Worm (Caenorhabditis elegans) whole organism, L4 larva: Measurements from ENCODE around the gene F58A4.1.
A peak's percentile ranks its signal among the peaks of the same experiment; 100 is the strongest.

Experiments used
- F26F4.8 ChIP-seq: fragments of 200-800 bp; sonication (Bioruptor generic); conservative IDR thresholded peaks from 2 replicates; pipeline ENCODE4 v1.3.6; 2022; ENCODE audit warnings: missing genetic modification characterization, missing compliant biosample characterization
- F37D6.2 ChIP-seq: sonication (generic microtip); optimal IDR thresholded peaks from 2 replicates; lab custom pipeline; 2016; ENCODE audit warnings: mild to moderate bottlenecking, missing genetic modification characterization, missing compliant biosample characterization
- F44E2.7 ChIP-seq: fragments of 200-800 bp; sonication (Bioruptor generic); IDR thresholded peaks from 2 replicates; pipeline ENCODE4 v2.1.2; 2022; ENCODE audit warnings: missing genetic modification characterization, missing compliant biosample characterization
- R02D3.7 ChIP-seq: fragments of 150-350 bp; sonication (generic microtip); optimal IDR thresholded peaks from 3 replicates; lab custom pipeline; 2014; ENCODE audit warnings: missing biosample characterization, missing genetic modification characterization
- T26A8.4 ChIP-seq: fragments of 200-800 bp; sonication (Bioruptor generic); IDR thresholded peaks from 2 replicates; pipeline ENCODE4 v1.3.6; 2022; ENCODE audit warnings: missing genetic modification characterization, missing compliant biosample characterization
- Y48G9A.11 ChIP-seq: fragments of 200-800 bp; sonication (Bioruptor generic); IDR thresholded peaks from 2 replicates; pipeline ENCODE4 v1.3.6; 2022; ENCODE audit warnings: missing genetic modification reagents, missing genetic modification characterization, missing compliant biosample characterization
- Y5F2A.4 ChIP-seq: fragments of 200-800 bp; sonication (Bioruptor generic); optimal IDR thresholded peaks from 2 replicates; lab custom pipeline; 2018; ENCODE audit warnings: mild to moderate bottlenecking, missing genetic modification characterization, missing compliant biosample characterization
- aha-1 ChIP-seq: fragments of 150-350 bp; peaks from one replicate; lab custom pipeline; 2014; ENCODE audit warnings: missing biosample characterization, missing genetic modification characterization
- arid-1 ChIP-seq: fragments of 200-800 bp; sonication (Bioruptor generic); conservative IDR thresholded peaks from 2 replicates; pipeline ENCODE4 v1.3.6; 2022; ENCODE audit warnings: missing genetic modification reagents, missing genetic modification characterization, missing compliant biosample characterization
- cey-2 ChIP-seq: sonication (generic microtip); optimal IDR thresholded peaks from 3 replicates; lab custom pipeline; 2017; ENCODE audit warnings: missing genetic modification characterization, mild to moderate bottlenecking, missing compliant biosample characterization, antibody characterized with exemption, borderline replicate concordance; ENCODE audit not compliant: insufficient read depth
- ctbp-1 ChIP-seq: fragments of 200-800 bp; sonication (Bioruptor generic); IDR thresholded peaks from 2 replicates; pipeline ENCODE4 v1.3.6; 2022; ENCODE audit warnings: missing genetic modification reagents, missing genetic modification characterization, missing compliant biosample characterization
- daf-16 ChIP-seq, 3 experiments: sonication (generic microtip); optimal IDR thresholded peaks; 2 replicates each; lab custom pipeline; 2016 to 2017; ENCODE audit warnings: missing genetic modification characterization in 3 of 3, missing genetic modification reagents in 3 of 3, mild to moderate bottlenecking in 2 of 3, missing compliant biosample characterization in 2 of 3, missing biosample characterization in 1 of 3, moderate library complexity in 1 of 3
- daf-8 ChIP-seq: fragments of 200-800 bp; sonication (Bioruptor generic); IDR thresholded peaks from 2 replicates; pipeline ENCODE4 v1.3.6; 2022; ENCODE audit warnings: missing genetic modification characterization, missing compliant biosample characterization
- dmd-6 ChIP-seq: fragments of 200-800 bp; sonication (Bioruptor generic); IDR thresholded peaks from 2 replicates; pipeline ENCODE4 v1.3.6; 2022; ENCODE audit warnings: missing genetic modification reagents, missing genetic modification characterization, missing compliant biosample characterization
- duxl-1 ChIP-seq: sonication (generic microtip); optimal IDR thresholded peaks from 2 replicates; lab custom pipeline; 2016; ENCODE audit warnings: mild to moderate bottlenecking, missing genetic modification characterization, moderate library complexity, missing compliant biosample characterization; ENCODE audit not compliant: poor library complexity
- dve-1 ChIP-seq: sonication (generic microtip); optimal IDR thresholded peaks from 2 replicates; lab custom pipeline; 2017; ENCODE audit warnings: antibody characterized with exemption, mild to moderate bottlenecking, missing genetic modification characterization, missing compliant biosample characterization; ENCODE audit not compliant: insufficient read depth
- egl-43 ChIP-seq: fragments of 200-800 bp; sonication (Bioruptor generic); IDR thresholded peaks from 2 replicates; pipeline ENCODE4 v1.3.6; 2022; ENCODE audit warnings: missing genetic modification reagents, missing genetic modification characterization, missing compliant biosample characterization
- fos-1 ChIP-seq: fragments of 150-350 bp; optimal IDR thresholded peaks from 2 replicates; lab custom pipeline; 2014; ENCODE audit warnings: missing biosample characterization, missing genetic modification characterization
- gei-8 ChIP-seq: fragments of 200-800 bp; sonication (Bioruptor generic); optimal IDR thresholded peaks from 2 replicates; lab custom pipeline; 2018; ENCODE audit warnings: mild to moderate bottlenecking, missing genetic modification characterization, missing compliant biosample characterization
- hlh-30 ChIP-seq: sonication (generic microtip); optimal IDR thresholded peaks from 2 replicates; lab custom pipeline; 2017; ENCODE audit warnings: antibody characterized with exemption, mild to moderate bottlenecking, missing genetic modification characterization, missing compliant biosample characterization; ENCODE audit not compliant: insufficient read depth
- lin-1 ChIP-seq: fragments of 200-800 bp; sonication (Bioruptor generic); IDR thresholded peaks from 2 replicates; pipeline ENCODE4 v1.3.6; 2022; ENCODE audit warnings: missing genetic modification reagents, missing genetic modification characterization, missing compliant biosample characterization
- lin-29 ChIP-seq: fragments of 200-800 bp; sonication (Bioruptor generic); IDR thresholded peaks from 2 replicates; pipeline ENCODE4 v1.3.6; 2022; ENCODE audit warnings: missing genetic modification reagents, missing genetic modification characterization, missing compliant biosample characterization
- lsy-2 ChIP-seq, 2 experiments: fragments of 150-350 bp in 1 of 2; sonication (generic microtip) in 1 of 2; optimal IDR thresholded peaks; 2 replicates each; lab custom pipeline; 2014 to 2017; ENCODE audit warnings: missing biosample characterization in 2 of 2, missing genetic modification characterization in 2 of 2
- madf-9 ChIP-seq: fragments of 200-800 bp; sonication (Bioruptor generic); conservative IDR thresholded peaks from 2 replicates; pipeline ENCODE4 v1.3.6; 2022; ENCODE audit warnings: missing genetic modification reagents, missing genetic modification characterization, missing compliant biosample characterization
- mdl-1 ChIP-seq, 2 experiments: fragments of 150-350 bp in 1 of 2; sonication (generic microtip) in 1 of 2; optimal IDR thresholded peaks; 2 replicates each; lab custom pipeline; 2014 to 2017; ENCODE audit warnings: missing biosample characterization in 2 of 2, missing genetic modification characterization in 2 of 2
- mes-2 ChIP-seq: sonication (generic microtip); optimal IDR thresholded peaks from 2 replicates; lab custom pipeline; 2016; ENCODE audit warnings: missing genotype, mild to moderate bottlenecking, missing genetic modification characterization, missing compliant biosample characterization; ENCODE audit not compliant: poor library complexity, severe bottlenecking
- mxl-3 ChIP-seq: fragments of 200-800 bp; sonication (Bioruptor generic); optimal IDR thresholded peaks from 2 replicates; lab custom pipeline; 2018; ENCODE audit warnings: mild to moderate bottlenecking, missing genetic modification characterization, missing compliant biosample characterization
- nhr-10 ChIP-seq: fragments of 150-350 bp; optimal IDR thresholded peaks from 2 replicates; lab custom pipeline; 2014; ENCODE audit warnings: missing biosample characterization, missing genetic modification characterization
- nhr-11 ChIP-seq: fragments of 150-350 bp; optimal IDR thresholded peaks from 2 replicates; lab custom pipeline; 2014; ENCODE audit warnings: missing biosample characterization, missing genetic modification characterization
- nhr-111 ChIP-seq: fragments of 200-800 bp; sonication (Bioruptor generic); optimal IDR thresholded peaks from 2 replicates; lab custom pipeline; 2018; ENCODE audit warnings: mild to moderate bottlenecking, missing genetic modification characterization, missing compliant biosample characterization
- nhr-28 ChIP-seq: fragments of 150-350 bp; optimal IDR thresholded peaks from 2 replicates; lab custom pipeline; 2014; ENCODE audit warnings: missing biosample characterization, missing genetic modification characterization
- nhr-42 ChIP-seq: fragments of 200-800 bp; sonication (Bioruptor generic); IDR thresholded peaks from 2 replicates; pipeline ENCODE4 v1.3.6; 2022; ENCODE audit warnings: missing genetic modification characterization, missing compliant biosample characterization
- rbr-2 ChIP-seq: sonication (generic microtip); optimal IDR thresholded peaks from 2 replicates; lab custom pipeline; 2016; ENCODE audit warnings: missing genotype, missing genetic modification characterization, missing compliant biosample characterization
- set-16 ChIP-seq: fragments of 200-800 bp; sonication (Bioruptor generic); IDR thresholded peaks from 2 replicates; pipeline ENCODE4 v1.3.6; 2022; ENCODE audit warnings: missing genetic modification reagents, missing genetic modification characterization, missing compliant biosample characterization
- snpc-1.2 ChIP-seq: fragments of 200-800 bp; sonication (Bioruptor generic); IDR thresholded peaks from 2 replicates; pipeline ENCODE4 v1.3.6; 2022; ENCODE audit warnings: missing genetic modification reagents, missing genetic modification characterization, missing compliant biosample characterization
- snpc-4 ChIP-seq: fragments of 150-350 bp; optimal IDR thresholded peaks from 2 replicates; lab custom pipeline; 2014; ENCODE audit warnings: missing biosample characterization, missing genetic modification characterization
- unc-62 ChIP-seq, 3 experiments: fragments of 150-350 bp in 1 of 3; sonication (generic microtip); optimal IDR thresholded peaks in 2 of 3; peaks in 1 of 3; 1 replicate in 1 of 3; 2 replicates in 2 of 3; lab custom pipeline; 2014 to 2017; ENCODE audit warnings: missing biosample characterization in 3 of 3, missing genetic modification characterization in 3 of 3, missing genetic modification reagents in 3 of 3, missing genotype in 1 of 3
- zag-1 ChIP-seq: fragments of 150-350 bp; optimal IDR thresholded peaks from 2 replicates; lab custom pipeline; 2014; ENCODE audit warnings: missing biosample characterization, missing genetic modification characterization
- zip-2 ChIP-seq: fragments of 150-350 bp; optimal IDR thresholded peaks from 2 replicates; lab custom pipeline; 2014; ENCODE audit warnings: missing biosample characterization, missing genetic modification characterization
- ztf-11 ChIP-seq: fragments of 150-350 bp; optimal IDR thresholded peaks from 2 replicates; lab custom pipeline; 2014; ENCODE audit warnings: missing biosample characterization, missing genetic modification characterization

F58A4.1 gene

DNA sequence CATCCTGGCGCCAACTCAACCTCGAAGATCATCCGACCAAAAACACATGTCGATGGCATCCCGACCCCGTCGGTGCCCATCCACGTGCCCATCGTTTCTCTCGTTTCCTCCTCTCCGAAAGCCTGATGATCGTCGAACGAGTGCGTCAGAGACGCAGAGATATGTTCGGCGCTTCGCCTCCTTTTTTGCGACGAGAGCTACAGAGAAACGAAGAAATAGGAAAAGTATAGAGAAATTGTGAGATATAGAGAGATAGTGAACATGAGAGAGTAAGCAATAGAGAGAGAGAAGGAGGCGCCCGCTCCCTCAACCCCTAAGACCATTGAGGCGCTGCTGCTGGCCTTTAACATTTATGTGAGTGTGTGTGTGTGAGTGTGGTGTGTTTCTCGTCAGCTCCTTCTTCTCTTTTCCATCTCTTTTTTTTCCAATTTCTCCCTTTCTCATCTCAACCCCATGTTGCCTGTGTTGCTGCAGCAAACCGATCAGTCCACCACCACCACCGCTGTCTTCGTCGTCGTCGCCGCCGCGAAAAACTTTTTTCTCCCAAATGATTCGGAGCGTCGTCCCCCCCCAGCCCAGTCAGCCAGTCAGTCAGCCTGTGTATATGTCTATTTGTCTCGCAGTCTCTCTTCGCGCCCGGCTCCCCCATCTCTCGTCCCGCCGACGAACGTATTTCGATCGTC, 21.0 kb downstream of the F58A4.1 start, which contains the start of gene hlh-11 (continued):
- TF ChIP-seq nhr-28 (tag; lab: Kevin White, UChicago) = peak; percentile 83
- TF ChIP-seq ztf-11 (tag; lab: Kevin White, UChicago) = no peak
- TF ChIP-seq R02D3.7 (tag; lab: Kevin White, UChicago) = no peak
- peak; percentile 25 for TF ChIP-seq duxl-1 (tag; lab: Kevin White, UChicago)
- peak; percentile 98 for TF ChIP-seq hlh-30 (tag; lab: Kevin White, UChicago)
- TF ChIP-seq lsy-2 (tag; optimal IDR thresholded peaks at IDR 0.05; lab: Kevin White, UChicago) = peak; percentile 85 to 90
- TF ChIP-seq fos-1 (tag; lab: Kevin White, UChicago) = no peak
- TF ChIP-seq zag-1 (tag; lab: Kevin White, UChicago) = peak; percentile 48
- peak; percentile 17; the same call in 1 of the 2 replicates for TF ChIP-seq arid-1
- no peak for TF ChIP-seq zip-2 (tag; lab: Kevin White, UChicago)
- no peak for TF ChIP-seq Y5F2A.4
- peak; percentile 96 for TF ChIP-seq rbr-2 (tag; lab: Kevin White, UChicago)
- no peak for TF ChIP-seq madf-9
- TF ChIP-seq daf-8 (GFP tag; lab: Robert Waterston, UW) = no peak
- peak; percentile 79 for TF ChIP-seq T26A8.4 (GFP tag; lab: Robert Waterston, UW)
- TF ChIP-seq F26F4.8 (GFP tag; lab: Robert Waterston, UW) = no peak
- peak; percentile 62; the same call in 1 of the 2 replicates for TF ChIP-seq egl-43 (GFP tag; lab: Robert Waterston, UW)

DNA sequence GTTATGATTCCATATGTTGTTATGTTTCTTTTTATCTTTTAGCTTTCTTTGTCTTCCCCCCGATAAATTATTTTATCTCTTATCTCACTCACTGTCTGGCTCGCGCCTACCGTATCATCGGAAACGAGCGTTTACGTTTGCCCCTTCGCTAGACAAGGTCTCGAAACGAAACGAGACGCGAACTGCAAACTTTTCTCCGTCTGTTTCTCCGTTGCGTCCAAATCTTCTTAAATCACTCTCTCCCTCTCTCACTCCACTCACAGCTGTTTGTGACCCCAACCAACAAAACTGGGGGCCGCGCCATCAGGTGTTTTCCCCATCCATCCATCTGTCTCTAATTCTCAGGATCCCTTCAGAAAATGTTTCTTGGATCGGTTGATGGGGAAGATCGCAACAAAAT, 21.9 kb downstream of the F58A4.1 start:
- TF ChIP-seq F44E2.7 (no peak), daf-16 (GFP tag; optimal IDR thresholded peaks at IDR 0.05; lab: Kevin White, UChicago) (peak in 1 of 2 experiments; percentile 77), daf-16 (tag; optimal IDR thresholded peaks at IDR 0.05; lab: Kevin White, UChicago) (peak; percentile 15), aha-1 (tag; lab: Kevin White, UChicago) (peak; percentile 95), nhr-10 (tag; lab: Kevin White, UChicago) (no peak), mes-2 (tag; lab: Kevin White, UChicago) (peak; percentile 15), nhr-111 (GFP tag; lab: Kevin White, UChicago) (no peak), dve-1 (peak; percentile 16), nhr-28 (tag; lab: Kevin White, UChicago) (peak; percentile 6), Y48G9A.11 (GFP tag; lab: Robert Waterston, UW) (no peak), mdl-1 (tag; optimal IDR thresholded peaks at IDR 0.05; lab: Kevin White, UChicago) (peak in 1 of 2 experiments; percentile 10), snpc-1.2 (GFP tag; lab: Robert Waterston, UW) (no peak), lin-29 (GFP tag; lab: Robert Waterston, UW) (no peak), lsy-2 (tag; optimal IDR thresholded peaks at IDR 0.05; lab: Kevin White, UChicago) (peak in 1 of 2 experiments; percentile 30), unc-62 (GFP tag; optimal IDR thresholded peaks at IDR 0.05 in 1 of 2; lab: Kevin White, UChicago) (no peak), unc-62 (tag; optimal IDR thresholded peaks at IDR 0.05; lab: Kevin White, UChicago) (no peak), dmd-6 (GFP tag; lab: Robert Waterston, UW) (peak; percentile 26), ctbp-1 (GFP tag; lab: Robert Waterston, UW) (0 out of 2 replicates have a peak, but pooled peaks have one; percentile 20), mxl-3 (GFP tag; lab: Kevin White, UChicago) (peak; percentile 59), F37D6.2 (tag; lab: Kevin White, UChicago) (no peak), hlh-30 (tag; lab: Kevin White, UChicago) (peak; percentile 51), nhr-11 (tag; lab: Kevin White, UChicago) (peak; percentile 49), gei-8 (GFP tag; lab: Kevin White, UChicago) (no peak), nhr-42 (GFP tag; lab: Robert Waterston, UW) (no peak), lin-1 (GFP tag; lab: Robert Waterston, UW) (0 out of 2 replicates have a peak, but pooled peaks have one; percentile 18), snpc-4 (tag; lab: Kevin White, UChicago) (no peak), cey-2 (tag; lab: Kevin White, UChicago) (no peak), set-16 (GFP tag; lab: Robert Waterston, UW) (no peak)
